Fruit fly (Drosophila melanogaster): ENCODE results near the gene CG16721.

Gene CG16721

dm6 chrX:5880139-5880924 lies 663 bp downstream of the CG16721 start (continued):
- no peak for TF ChIP-seq sima (GFP tag; optimal IDR thresholded peaks at IDR 0.05)
- peak; percentile 57 for TF ChIP-seq CG3281 (GFP tag; optimal IDR thresholded peaks at IDR 0.05)
- TF ChIP-seq CG11398 (GFP tag; optimal IDR thresholded peaks at IDR 0.05): no peak
- TF ChIP-seq CG11723 (GFP tag; optimal IDR thresholded peaks at IDR 0.05): peak; percentile 5
- no peak for TF ChIP-seq ac (GFP tag; optimal IDR thresholded peaks at IDR 0.05)
- no peak for TF ChIP-seq Trl (optimal IDR thresholded peaks at IDR 0.05)
- TF ChIP-seq Trl (GFP tag; optimal IDR thresholded peaks at IDR 0.05): peak; percentile 47
- peak; percentile 22 for TF ChIP-seq CG12659 (GFP tag; optimal IDR thresholded peaks at IDR 0.05)
- peak; percentile 52 for TF ChIP-seq CG11504 (tag; optimal IDR thresholded peaks at IDR 0.05)
- no peak for TF ChIP-seq dati (GFP tag; IDR thresholded peaks at IDR 0.05)
- no peak for TF ChIP-seq Six4 (GFP tag; optimal IDR thresholded peaks at IDR 0.05)
- TF ChIP-seq CG1529 (GFP tag; optimal IDR thresholded peaks at IDR 0.05): no peak
- TF ChIP-seq wor (GFP tag; IDR thresholded peaks at IDR 0.05): no peak
- TF ChIP-seq mirr (GFP tag; optimal IDR thresholded peaks at IDR 0.05): peak; percentile 27
- TF ChIP-seq E2f1 (GFP tag; IDR thresholded peaks at IDR 0.05): 0 out of 2 replicates have a peak, but pooled peaks have one; percentile 31
- TF ChIP-seq ewg (GFP tag; optimal IDR thresholded peaks at IDR 0.05): no peak
- TF ChIP-seq stwl (tag; optimal IDR thresholded peaks at IDR 0.05): no peak
- TF ChIP-seq corto (GFP tag; optimal IDR thresholded peaks at IDR 0.05): peak; percentile 44
- peak; percentile 38 for TF ChIP-seq CG12155 (GFP tag; optimal IDR thresholded peaks at IDR 0.05)
- TF ChIP-seq CG17612 (GFP tag; IDR thresholded peaks at IDR 0.05): no peak
- peak; percentile 81 for TF ChIP-seq row (GFP tag; IDR thresholded peaks at IDR 0.05)
- TF ChIP-seq CG12071 (GFP tag; optimal IDR thresholded peaks at IDR 0.05): peak; percentile 51
- TF ChIP-seq nau (GFP tag; optimal IDR thresholded peaks at IDR 0.05): peak; percentile 40
- TF ChIP-seq mam (GFP tag; optimal IDR thresholded peaks at IDR 0.05): peak; percentile 17
- TF ChIP-seq Meics (GFP tag; optimal IDR thresholded peaks at IDR 0.05): peak; percentile 65
- peak; percentile 32 for TF ChIP-seq CG14710 (tag; optimal IDR thresholded peaks at IDR 0.05)
- no peak for TF ChIP-seq BEAF-32 (GFP tag; optimal IDR thresholded peaks at IDR 0.05)
- TF ChIP-seq Bteb2 (GFP tag; optimal IDR thresholded peaks at IDR 0.05): no peak
- peak; percentile 85 for TF ChIP-seq psq (GFP tag; optimal IDR thresholded peaks at IDR 0.05)
- TF ChIP-seq zf30C (GFP tag; optimal IDR thresholded peaks at IDR 0.05): no peak
- peak; percentile 36; the same call in 1 of the 2 replicates for TF ChIP-seq E2f2 (GFP tag; IDR thresholded peaks at IDR 0.05)
- TF ChIP-seq CG13123 (GFP tag; optimal IDR thresholded peaks at IDR 0.05): peak; percentile 31
- peak; percentile 52 to 61 for TF ChIP-seq bsh (GFP tag; optimal IDR thresholded peaks at IDR 0.05)
- TF ChIP-seq sug (tag; optimal IDR thresholded peaks at IDR 0.05): peak; percentile 59
- TF ChIP-seq Abd-B (GFP tag; optimal IDR thresholded peaks at IDR 0.05): peak; percentile 43
- peak; percentile 2 for TF ChIP-seq fd96Cb (tag; optimal IDR thresholded peaks at IDR 0.05)
- peak; percentile 60; the same call in 2 of the 3 replicates for TF ChIP-seq ci (GFP tag; IDR thresholded peaks at IDR 0.05)
- TF ChIP-seq PHDP (tag; optimal IDR thresholded peaks at IDR 0.05): peak; percentile 50
- TF ChIP-seq Med (GFP tag): peak; percentile 90
- peak; percentile 17 for TF ChIP-seq CG8944 (GFP tag; optimal IDR thresholded peaks at IDR 0.05)
- peak; percentile 8 for TF ChIP-seq CG13775 (GFP tag; optimal IDR thresholded peaks at IDR 0.05)
- TF ChIP-seq unpg (GFP tag; optimal IDR thresholded peaks at IDR 0.05): peak; percentile 43
- TF ChIP-seq CG3726 (GFP tag; IDR thresholded peaks at IDR 0.05): no peak
- TF ChIP-seq tgo (GFP tag; IDR thresholded peaks at IDR 0.05): peak; percentile 47; the same call in 2 of the 3 replicates
- TF ChIP-seq Fer1 (GFP tag; optimal IDR thresholded peaks at IDR 0.05): peak; percentile 60
- no peak for TF ChIP-seq bigmax (GFP tag; optimal IDR thresholded peaks at IDR 0.05)
- TF ChIP-seq Atf6 (GFP tag; IDR thresholded peaks at IDR 0.05): peak; percentile 54; the same call in 1 of the 2 replicates
- TF ChIP-seq exex (tag; optimal IDR thresholded peaks at IDR 0.05): peak; percentile 39
- TF ChIP-seq CG9609 (GFP tag; optimal IDR thresholded peaks at IDR 0.05): peak; percentile 28
